Worm (Caenorhabditis elegans): Measurements from ENCODE around the gene pde-2.

DNA sequence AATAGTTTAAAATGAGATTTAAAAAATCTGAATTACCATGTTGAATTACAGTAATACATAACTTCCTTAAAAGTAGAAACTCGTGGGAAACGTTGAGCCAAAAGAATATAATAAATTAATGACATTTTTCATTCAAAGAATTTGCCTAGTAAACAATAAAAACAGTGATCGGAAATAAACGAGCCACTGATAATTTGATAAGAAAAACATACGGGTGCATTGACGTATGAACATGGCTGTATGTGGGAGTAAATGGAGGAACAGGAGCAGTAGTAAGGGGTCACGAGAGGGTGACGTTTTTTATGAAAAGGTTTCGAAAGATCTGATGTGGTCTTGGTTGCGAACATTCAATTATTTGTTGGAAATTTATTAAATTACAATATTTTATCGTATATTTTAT, 49.1 kb upstream of the pde-2 start:
- TF ChIP-seq ztf-23 (GFP tag; IDR thresholded peaks at IDR 0.05) (no peak), flt-1 (GFP tag; IDR thresholded peaks at IDR 0.05) (no peak), klf-2 (GFP tag; conservative IDR thresholded peaks at IDR 0.05) (no peak)

Measured in whole organism, midembryonic.